Fruit fly (Drosophila melanogaster) whole organism, wandering third instar larva: ENCODE data around the gene Cngl.

ENCODE experiments used
- CG32264 ChIP-seq: fragments of 200-800 bp; sonication (Bioruptor generic); optimal IDR thresholded peaks from 2 replicates; lab custom pipeline; 2016; ENCODE audit warnings: missing biosample characterization, missing genetic modification characterization
- CG9705 ChIP-seq: fragments of 200-800 bp; sonication (Bioruptor generic); optimal IDR thresholded peaks from 2 replicates; lab custom pipeline; 2018; ENCODE audit warnings: missing biosample characterization, mild to moderate bottlenecking, missing genetic modification characterization
- CrebA ChIP-seq: fragments of 200-800 bp; sonication (Bioruptor generic); optimal IDR thresholded peaks from 2 replicates; lab custom pipeline; 2016; ENCODE audit warnings: missing biosample characterization, mild to moderate bottlenecking, missing genetic modification characterization, borderline replicate concordance
- Dfd ChIP-seq: fragments of >200 bp; optimal IDR thresholded peaks from 2 replicates; lab custom pipeline; 2017; ENCODE audit warnings: missing biosample characterization, missing genetic modification characterization
- Dif ChIP-seq: fragments of 200-275, 200-300 bp; sonication (Bioruptor generic); optimal IDR thresholded peaks from 2 replicates; lab custom pipeline; 2018; ENCODE audit warnings: missing biosample characterization, missing genetic modification characterization; ENCODE audit not compliant: partially characterized antibody
- Hr83 ChIP-seq: fragments of 200-300 bp; sonication (Bioruptor generic); optimal IDR thresholded peaks from 2 replicates; lab custom pipeline; 2016; ENCODE audit warnings: missing biosample characterization, mild to moderate bottlenecking, missing genetic modification characterization, moderate library complexity; ENCODE audit not compliant: poor library complexity, severe bottlenecking
- Jra ChIP-seq: sonication (Bioruptor generic); optimal IDR thresholded peaks from 2 replicates; lab custom pipeline; 2016; ENCODE audit warnings: missing biosample characterization, missing genetic modification characterization
- Mio ChIP-seq: sonication (Bioruptor generic); optimal IDR thresholded peaks from 2 replicates; lab custom pipeline; 2016; ENCODE audit warnings: missing biosample characterization, missing genetic modification characterization
- Myc ChIP-seq: fragments of >200 bp; optimal IDR thresholded peaks from 2 replicates; lab custom pipeline; 2017
- N ChIP-seq: fragments of >200 bp; optimal IDR thresholded peaks from 2 replicates; lab custom pipeline; 2018; ENCODE audit warnings: missing biosample characterization, missing external identifiers, missing genetic modification characterization
- OdsH ChIP-seq: fragments of 200-800 bp; sonication (Bioruptor generic); optimal IDR thresholded peaks from 2 replicates; lab custom pipeline; 2016; ENCODE audit warnings: missing biosample characterization, mild to moderate bottlenecking, missing genetic modification characterization
- Rel ChIP-seq, 2 experiments: fragments of 200-800 bp; sonication (Bioruptor generic) in 1 of 2; optimal IDR thresholded peaks; 2 replicates in 1 of 2; 3 replicates in 1 of 2; lab custom pipeline; 2016 to 2019; ENCODE audit warnings: mild to moderate bottlenecking in 2 of 2, missing biosample characterization in 2 of 2, missing genetic modification characterization in 2 of 2, moderate library complexity in 1 of 2
- Sp1 ChIP-seq: fragments of 200-800 bp; sonication (Bioruptor generic); optimal IDR thresholded peaks from 3 replicates; lab custom pipeline; 2019; ENCODE audit warnings: missing biosample characterization, mild to moderate bottlenecking, missing genetic modification characterization, moderate library complexity
- Vsx2 ChIP-seq: fragments of 200-300, 225-300 bp; sonication (Bioruptor generic); optimal IDR thresholded peaks from 2 replicates; lab custom pipeline; 2018; ENCODE audit warnings: missing biosample characterization, missing genetic modification characterization; ENCODE audit not compliant: partially characterized antibody
- br ChIP-seq: fragments of 200-800 bp; sonication (Bioruptor generic); optimal IDR thresholded peaks from 2 replicates; lab custom pipeline; 2016; ENCODE audit warnings: missing biosample characterization, missing genetic modification characterization
- brk ChIP-seq: fragments of 200-800 bp; sonication (Bioruptor generic); optimal IDR thresholded peaks from 2 replicates; lab custom pipeline; 2016; ENCODE audit warnings: missing biosample characterization, mild to moderate bottlenecking, missing genetic modification characterization
- dmrt93B ChIP-seq: fragments of 200-800 bp; sonication (Bioruptor generic); optimal IDR thresholded peaks from 2 replicates; lab custom pipeline; 2018; ENCODE audit warnings: missing biosample characterization, mild to moderate bottlenecking, missing genetic modification characterization
- dsf ChIP-seq: sonication (Bioruptor generic); optimal IDR thresholded peaks from 2 replicates; lab custom pipeline; 2016; ENCODE audit warnings: missing biosample characterization, missing genetic modification characterization, borderline replicate concordance
- ey ChIP-seq: fragments of 200-800 bp; sonication (Bioruptor generic); optimal IDR thresholded peaks from 2 replicates; lab custom pipeline; 2016; ENCODE audit warnings: missing biosample characterization, missing genetic modification characterization
- fru ChIP-seq: fragments of 200-800 bp; sonication (Bioruptor generic); optimal IDR thresholded peaks from 3 replicates; lab custom pipeline; 2016; ENCODE audit warnings: missing biosample characterization, mild to moderate bottlenecking, missing genetic modification characterization
- h ChIP-seq: fragments of 200-800 bp; sonication (Bioruptor generic); optimal IDR thresholded peaks from 3 replicates; lab custom pipeline; 2016; ENCODE audit warnings: missing biosample characterization, mild to moderate bottlenecking, missing genetic modification characterization
- jim ChIP-seq: fragments of 175-275, 200-325 bp; sonication (Bioruptor generic); optimal IDR thresholded peaks from 2 replicates; lab custom pipeline; 2016; ENCODE audit warnings: missing biosample characterization, mild to moderate bottlenecking, missing genetic modification characterization
- lola ChIP-seq: fragments of >200 bp; optimal IDR thresholded peaks from 2 replicates; lab custom pipeline; 2017; ENCODE audit warnings: missing biosample characterization, missing genetic modification characterization
- pan ChIP-seq: fragments of >200 bp; optimal IDR thresholded peaks from 2 replicates; lab custom pipeline; 2017
- psq ChIP-seq: fragments of 200-800 bp; sonication (Bioruptor generic); optimal IDR thresholded peaks from 3 replicates; lab custom pipeline; 2017; ENCODE audit warnings: missing biosample characterization, mild to moderate bottlenecking, missing genetic modification characterization, moderate library complexity
- rgr ChIP-seq: fragments of 200-800 bp; sonication (Bioruptor generic); optimal IDR thresholded peaks from 3 replicates; lab custom pipeline; 2016; ENCODE audit warnings: missing biosample characterization, mild to moderate bottlenecking, missing genetic modification characterization
- sage ChIP-seq: fragments of 200-800 bp; sonication (Bioruptor generic); optimal IDR thresholded peaks from 2 replicates; lab custom pipeline; 2016; ENCODE audit warnings: missing biosample characterization, mild to moderate bottlenecking, missing genetic modification characterization
- sv ChIP-seq: fragments of 200-800 bp; sonication (Bioruptor generic); optimal IDR thresholded peaks from 3 replicates; lab custom pipeline; 2016; ENCODE audit warnings: missing biosample characterization, missing genetic modification characterization
- tai ChIP-seq: sonication (Bioruptor generic); optimal IDR thresholded peaks from 2 replicates; lab custom pipeline; 2016; ENCODE audit warnings: missing biosample characterization, missing genetic modification characterization
- usp ChIP-seq: fragments of >200 bp; optimal IDR thresholded peaks from 2 replicates; lab custom pipeline; 2017; ENCODE audit warnings: missing biosample characterization, missing genetic modification characterization
- woc ChIP-seq: sonication (Bioruptor generic); optimal IDR thresholded peaks from 2 replicates; lab custom pipeline; 2016; ENCODE audit warnings: missing biosample characterization, mild to moderate bottlenecking, missing genetic modification characterization

Cngl gene

dm6 chrX:15448809-15449208 lies 7.8 kb upstream of the Cngl start:
- TF ChIP-seq ey (peak; percentile 2), rgr (GFP tag; lab: Kevin White, UChicago) (no peak)

- no peak for TF ChIP-seq pan (lab: Kevin White, UChicago)
- TF ChIP-seq psq, result no peak
- no peak for TF ChIP-seq Hr83
- no peak for TF ChIP-seq Mio (GFP tag; lab: Kevin White, UChicago)
These were observed 7.1 kb upstream of the Cngl start for dm6 chrX:15448136-15448535.

dm6 chrX:15443502-15443901 lies 2.5 kb upstream of the Cngl start:
- TF ChIP-seq lola (GFP tag; lab: Kevin White, UChicago), result no peak
- TF ChIP-seq Vsx2 (GFP tag; lab: Kevin White, UChicago), result no peak
- TF ChIP-seq brk, result no peak
- TF ChIP-seq Rel (GFP tag; optimal IDR thresholded peaks at IDR 0.05; lab: Kevin White, UChicago), result no peak
- TF ChIP-seq Rel (tag; optimal IDR thresholded peaks at IDR 0.05; lab: Kevin White, UChicago), result no peak
- no peak for TF ChIP-seq Jra
- TF ChIP-seq CG32264, result no peak
- TF ChIP-seq sv (GFP tag; lab: Kevin White, UChicago), result no peak
- no peak for TF ChIP-seq dsf (GFP tag; lab: Kevin White, UChicago)
- no peak for TF ChIP-seq Hr83

- TF ChIP-seq psq, result no peak
- TF ChIP-seq ey, result no peak
- TF ChIP-seq Dif (GFP tag; lab: Kevin White, UChicago), result no peak
- no peak for TF ChIP-seq CrebA (GFP tag; lab: Kevin White, UChicago)
- TF ChIP-seq lola (GFP tag; lab: Kevin White, UChicago), result no peak
- no peak for TF ChIP-seq tai (GFP tag; lab: Kevin White, UChicago)
- no peak for TF ChIP-seq sage (GFP tag; lab: Kevin White, UChicago)
- TF ChIP-seq Dfd, result no peak
- TF ChIP-seq br (GFP tag; lab: Kevin White, UChicago), result no peak
- TF ChIP-seq OdsH, result no peak
- TF ChIP-seq fru (GFP tag; lab: Kevin White, UChicago), result no peak
- TF ChIP-seq N, result no peak
- TF ChIP-seq rgr (GFP tag; lab: Kevin White, UChicago), result no peak
- TF ChIP-seq dsf (GFP tag; lab: Kevin White, UChicago), result no peak
- TF ChIP-seq Sp1 (GFP tag; lab: Kevin White, UChicago), result no peak
- TF ChIP-seq Rel (GFP tag; optimal IDR thresholded peaks at IDR 0.05; lab: Kevin White, UChicago), result no peak
- TF ChIP-seq Rel (tag; optimal IDR thresholded peaks at IDR 0.05; lab: Kevin White, UChicago), result no peak
These were observed 34.2 kb downstream of the Cngl start for dm6 chrX:15406811-15407210.

dm6 chrX:15401861-15402260 lies 39.2 kb downstream of the Cngl start:
- no peak for TF ChIP-seq jim (GFP tag; lab: Kevin White, UChicago)
- no peak for TF ChIP-seq lola (GFP tag; lab: Kevin White, UChicago)
- no peak for TF ChIP-seq psq
- no peak for TF ChIP-seq Myc (lab: Kevin White, UChicago)
- TF ChIP-seq dsf (GFP tag; lab: Kevin White, UChicago), result no peak
- TF ChIP-seq h (GFP tag; lab: Kevin White, UChicago), result no peak
- TF ChIP-seq Dfd, result no peak
- TF ChIP-seq sage (GFP tag; lab: Kevin White, UChicago), result no peak
- no peak for TF ChIP-seq CG9705
- TF ChIP-seq tai (GFP tag; lab: Kevin White, UChicago), result no peak
- TF ChIP-seq woc (GFP tag; lab: Kevin White, UChicago), result no peak
- TF ChIP-seq Hr83, result no peak
- TF ChIP-seq, all 38 proteins: peak for 0

- no peak for TF ChIP-seq dmrt93B
- no peak for TF ChIP-seq Sp1 (GFP tag; lab: Kevin White, UChicago)
- no peak for TF ChIP-seq Myc (lab: Kevin White, UChicago)
- no peak for TF ChIP-seq sv (GFP tag; lab: Kevin White, UChicago)
- TF ChIP-seq lola (GFP tag; lab: Kevin White, UChicago), result no peak
- no peak for TF ChIP-seq Vsx2 (GFP tag; lab: Kevin White, UChicago)
- no peak for TF ChIP-seq usp (GFP tag; lab: Kevin White, UChicago)
- TF ChIP-seq fru (GFP tag; lab: Kevin White, UChicago), result no peak
- TF ChIP-seq CG9705, result no peak
- TF ChIP-seq woc (GFP tag; lab: Kevin White, UChicago), result no peak
These were observed 53.7 kb downstream of the Cngl start for dm6 chrX:15387344-15387743.
